Worm (Caenorhabditis elegans): ENCODE data around the gene B0281.4.
"Not testable (repeated sequence)": the region's sequence is repeated elsewhere in the genome, so short reads cannot be mapped to it uniquely, and the experiment has no call there.

B0281.4 gene

ce11 chrII:2292549-2292948 is 6.1 kb downstream of the B0281.4 start:
- no peak for TF ChIP-seq Y95B8A.8 (GFP tag; IDR thresholded peaks at IDR 0.05)
- TF ChIP-seq nhr-80 (tag; optimal IDR thresholded peaks at IDR 0.05), result peak; percentile 48

- TF ChIP-seq zim-3 (tag; optimal IDR thresholded peaks at IDR 0.05) (no peak), mcd-1 (GFP tag; IDR thresholded peaks at IDR 0.05) (no peak), D2030.7 (GFP tag; IDR thresholded peaks at IDR 0.05) (no peak), chd-7 (tag; optimal IDR thresholded peaks at IDR 0.05) (no peak)
These were observed 6.6 kb downstream of the B0281.4 start, which contains the start of gene K09F6.7 for ce11 chrII:2292027-2292426. TSS of gene K09F6.7 (minus strand) at chrII:2292127.

ce11 chrII:2289441-2289840 is 9.2 kb downstream of the B0281.4 start:
- peak; percentile 18 for TF ChIP-seq K12H6.12 (tag; optimal IDR thresholded peaks at IDR 0.05)
- no peak for TF ChIP-seq madf-3 (GFP tag; IDR thresholded peaks at IDR 0.05)
- no peak for TF ChIP-seq ztf-25 (GFP tag; IDR thresholded peaks at IDR 0.05)
- no peak for TF ChIP-seq athp-1 (tag; optimal IDR thresholded peaks at IDR 0.05)
- no peak for TF ChIP-seq madf-8 (GFP tag; conservative IDR thresholded peaks at IDR 0.05)
- peak; percentile 94 for TF ChIP-seq cebp-1 (GFP tag; IDR thresholded peaks at IDR 0.05)
- TF ChIP-seq cebp-1 (tag; optimal IDR thresholded peaks at IDR 0.05), result peak; percentile 99

- TF ChIP-seq hsf-1 (GFP tag; IDR thresholded peaks at IDR 0.05) (no peak), cebp-1 (GFP tag; IDR thresholded peaks at IDR 0.05) (peak; percentile 80), cebp-1 (tag; optimal IDR thresholded peaks at IDR 0.05) (peak; percentile 91)
These were observed 9.8 kb downstream of the B0281.4 start, which contains the start of the genes K09F6.10 and K09F6.13 for ce11 chrII:2288798-2289197. TSS of gene K09F6.10 (minus strand) at chrII:2288883. TSS of gene K09F6.13 (plus strand) at chrII:2289114.

ce11 chrII:2284703-2285102 is 13.9 kb downstream of the B0281.4 start:
- TF ChIP-seq madf-6 (GFP tag; IDR thresholded peaks at IDR 0.05) (no peak), atf-7 (tag; optimal IDR thresholded peaks at IDR 0.05) (no peak), attf-6 (GFP tag; IDR thresholded peaks at IDR 0.05) (no peak), B0336.3 (GFP tag; IDR thresholded peaks at IDR 0.05) (no peak), cebp-2 (GFP tag; IDR thresholded peaks at IDR 0.05) (no peak), ekl-4 (GFP tag; IDR thresholded peaks at IDR 0.05) (no peak), zfh-2 (GFP tag; conservative IDR thresholded peaks at IDR 0.05) (0 out of 2 replicates have a peak, but pooled peaks have one; percentile 26), dox-1 (GFP tag; IDR thresholded peaks at IDR 0.05) (no peak)

ce11 chrII:2282599-2282998 is 16.0 kb downstream of the B0281.4 start, which contains the start of gene K09F6.9:
TSS of gene K09F6.9 (minus strand) at chrII:2282699.
- TF ChIP-seq ceh-91 (GFP tag; IDR thresholded peaks at IDR 0.05); hlh-26 (GFP tag; conservative IDR thresholded peaks at IDR 0.05); zfh-2 (GFP tag; conservative IDR thresholded peaks at IDR 0.05): not testable (repeated sequence)

- TF ChIP-seq hrde-1 (tag; optimal IDR thresholded peaks at IDR 0.05; ENCODE audit: borderline replicate concordance) (no peak), F22D6.2 (tag; optimal IDR thresholded peaks at IDR 0.05) (no peak), mes-4 (tag; optimal IDR thresholded peaks at IDR 0.05) (no peak), tlf-1 (GFP tag; optimal IDR thresholded peaks at IDR 0.05) (no peak), F57C9.4 (tag; optimal IDR thresholded peaks at IDR 0.05) (no peak)
These were observed 18.8 kb downstream of the B0281.4 start, which contains the start of gene K09F6.11 for ce11 chrII:2279839-2280238. TSS of gene K09F6.11 (plus strand) at chrII:2280139.

Data from whole organism, young adult.